Worm (Caenorhabditis elegans) whole organism, L1 larva: ENCODE data around the gene T25B9.4.
"Not testable (repeated sequence)": the region's sequence is repeated elsewhere in the genome, so short reads cannot be mapped to it uniquely, and the experiment has no call there.

Experiments used
- C16A3.4 ChIP-seq: fragments of 150-350 bp; optimal IDR thresholded peaks from 2 replicates; lab custom pipeline; 2014; ENCODE audit warnings: missing biosample characterization, missing genetic modification characterization
- C34B4.2 ChIP-seq: sonication (generic microtip); optimal IDR thresholded peaks from 2 replicates; lab custom pipeline; 2017; ENCODE audit warnings: mild to moderate bottlenecking, missing genetic modification characterization, missing compliant biosample characterization
- F16B12.6 ChIP-seq: fragments of 150-350 bp; optimal IDR thresholded peaks from 2 replicates; lab custom pipeline; 2014; ENCODE audit warnings: missing biosample characterization, missing genetic modification characterization
- Y116A8C.19 ChIP-seq: sonication (generic microtip); optimal IDR thresholded peaks from 2 replicates; lab custom pipeline; 2016; ENCODE audit warnings: missing compliant biosample characterization, missing genetic modification characterization, borderline replicate concordance
- aly-2 ChIP-seq: fragments of 150-350 bp; optimal IDR thresholded peaks from 2 replicates; lab custom pipeline; 2014; ENCODE audit warnings: missing biosample characterization, missing genetic modification characterization
- ceh-8 ChIP-seq: fragments of 200-800 bp; sonication (Bioruptor generic); optimal IDR thresholded peaks from 2 replicates; lab custom pipeline; 2018; ENCODE audit warnings: mild to moderate bottlenecking, missing genetic modification characterization, moderate library complexity, missing compliant biosample characterization
- efl-1 ChIP-seq, 4 experiments: fragments of 150-350 bp; optimal IDR thresholded peaks in 3 of 4; peaks in 1 of 4; 1 replicate in 1 of 4; 2 replicates in 3 of 4; lab custom pipeline; 2014; ENCODE audit warnings: missing biosample characterization in 2 of 4, missing genetic modification characterization in 2 of 4, missing genetic modification reagents in 2 of 4
- efl-3 ChIP-seq: fragments of 200-800 bp; sonication (Bioruptor generic); optimal IDR thresholded peaks from 2 replicates; lab custom pipeline; 2018; ENCODE audit warnings: mild to moderate bottlenecking, missing genetic modification characterization, missing compliant biosample characterization
- elt-3 ChIP-seq, 6 experiments: fragments of 150-350 bp in 1 of 6; sonication (generic microtip); optimal IDR thresholded peaks; 2 replicates each; lab custom pipeline; 2017 to 2018; ENCODE audit warnings: missing biosample characterization in 6 of 6, missing genetic modification characterization in 6 of 6, inconsistent platforms in 1 of 6
- fkh-10 ChIP-seq: sonication (generic microtip); optimal IDR thresholded peaks from 2 replicates; lab custom pipeline; 2017; ENCODE audit warnings: missing biosample characterization, missing genetic modification reagents, missing genetic modification characterization
- fkh-8 ChIP-seq: sonication (generic microtip); optimal IDR thresholded peaks from 2 replicates; lab custom pipeline; 2016; ENCODE audit warnings: mild to moderate bottlenecking, missing genetic modification characterization, missing compliant biosample characterization
- fos-1 ChIP-seq: fragments of 150-350 bp; optimal IDR thresholded peaks from 2 replicates; lab custom pipeline; 2014; ENCODE audit warnings: missing biosample characterization, missing genetic modification characterization
- grh-1 ChIP-seq: fragments of 200-800 bp; sonication (Bioruptor generic); IDR thresholded peaks from 2 replicates; pipeline ENCODE4 v1.3.6; 2022; ENCODE audit warnings: missing genetic modification reagents, missing genetic modification characterization, missing compliant biosample characterization
- hlh-17 ChIP-seq: fragments of 200-800 bp; sonication (Bioruptor generic); optimal IDR thresholded peaks from 2 replicates; lab custom pipeline; 2018; ENCODE audit warnings: missing genetic modification characterization, mild to moderate bottlenecking, missing compliant biosample characterization, moderate library complexity, borderline replicate concordance
- lin-13 ChIP-seq: fragments of 150-350 bp; optimal IDR thresholded peaks from 2 replicates; lab custom pipeline; 2014; ENCODE audit warnings: missing biosample characterization, missing genetic modification reagents, missing genetic modification characterization
- lin-15B ChIP-seq: fragments of 150-350 bp; sonication (generic microtip); optimal IDR thresholded peaks from 3 replicates; lab custom pipeline; 2014; ENCODE audit warnings: missing biosample characterization, missing genetic modification characterization
- lin-35 ChIP-seq, 2 experiments: fragments of 150-350 bp; optimal IDR thresholded peaks; 2 replicates each; lab custom pipeline; 2014; ENCODE audit warnings: missing biosample characterization in 2 of 2, missing genetic modification characterization in 2 of 2, missing genetic modification reagents in 2 of 2
- lin-39 ChIP-seq: fragments of 150-350 bp; optimal IDR thresholded peaks from 2 replicates; lab custom pipeline; 2014; ENCODE audit warnings: missing biosample characterization, missing genetic modification reagents, missing genetic modification characterization
- lir-3 ChIP-seq: sonication (generic microtip); optimal IDR thresholded peaks from 2 replicates; lab custom pipeline; 2016; ENCODE audit warnings: mild to moderate bottlenecking, missing genetic modification characterization, moderate library complexity, missing compliant biosample characterization; ENCODE audit not compliant: poor library complexity
- mab-9 ChIP-seq: fragments of 200-800 bp; sonication (Bioruptor generic); IDR thresholded peaks from 2 replicates; pipeline ENCODE4 v1.3.6; 2022; ENCODE audit warnings: missing genetic modification reagents, missing genetic modification characterization, missing compliant biosample characterization
- mef-2 ChIP-seq: fragments of 150-350 bp; optimal IDR thresholded peaks from 2 replicates; lab custom pipeline; 2014; ENCODE audit warnings: missing biosample characterization, missing genetic modification characterization
- nhr-28 ChIP-seq: fragments of 150-350 bp; optimal IDR thresholded peaks from 2 replicates; lab custom pipeline; 2014; ENCODE audit warnings: missing biosample characterization, missing genetic modification characterization
- nhr-84 ChIP-seq: sonication (generic microtip); optimal IDR thresholded peaks from 2 replicates; lab custom pipeline; 2017; ENCODE audit warnings: missing biosample characterization, missing genetic modification characterization
- sox-4 ChIP-seq: sonication (generic microtip); optimal IDR thresholded peaks from 2 replicates; lab custom pipeline; 2016; ENCODE audit warnings: missing genetic modification characterization, missing compliant biosample characterization
- sptf-1 ChIP-seq: fragments of 150-350 bp; optimal IDR thresholded peaks from 2 replicates; lab custom pipeline; 2014; ENCODE audit warnings: missing biosample characterization, missing genetic modification characterization
- swsn-7 ChIP-seq: sonication (generic microtip); optimal IDR thresholded peaks from 2 replicates; lab custom pipeline; 2016; ENCODE audit warnings: missing genetic modification characterization, missing compliant biosample characterization
- tbx-2 ChIP-seq: sonication (generic microtip); optimal IDR thresholded peaks from 2 replicates; lab custom pipeline; 2016; ENCODE audit warnings: missing genetic modification characterization, missing compliant biosample characterization
- tlp-1 ChIP-seq: fragments of 150-350 bp; optimal IDR thresholded peaks from 2 replicates; lab custom pipeline; 2014; ENCODE audit warnings: missing biosample characterization, missing genetic modification characterization
- unc-130 ChIP-seq: fragments of 150-350 bp; optimal IDR thresholded peaks from 2 replicates; lab custom pipeline; 2017; ENCODE audit warnings: missing biosample characterization, missing genetic modification characterization, inconsistent platforms
- unc-62 ChIP-seq: fragments of 150-350 bp; optimal IDR thresholded peaks from 2 replicates; lab custom pipeline; 2014; ENCODE audit warnings: missing biosample characterization, missing genetic modification reagents, missing genetic modification characterization
- xbp-1 ChIP-seq: sonication (generic microtip); optimal IDR thresholded peaks from 2 replicates; lab custom pipeline; 2016; ENCODE audit warnings: missing genetic modification characterization, missing compliant biosample characterization
- zag-1 ChIP-seq: fragments of 150-350 bp; optimal IDR thresholded peaks from 2 replicates; lab custom pipeline; 2014; ENCODE audit warnings: missing biosample characterization, missing genetic modification characterization
- zip-4 ChIP-seq: fragments of 200-800 bp; sonication (Bioruptor generic); optimal IDR thresholded peaks from 2 replicates; lab custom pipeline; 2018; ENCODE audit warnings: mild to moderate bottlenecking, missing genetic modification characterization, moderate library complexity, missing compliant biosample characterization
- ztf-11 ChIP-seq, 2 experiments: sonication (generic microtip); optimal IDR thresholded peaks; 2 replicates each; lab custom pipeline; 2016 to 2017; ENCODE audit warnings: missing genetic modification characterization in 2 of 2, missing biosample characterization in 1 of 2, missing compliant biosample characterization in 1 of 2

Gene T25B9.4

ce11 chrIV:10751740-10752139 lies 5.8 kb downstream of the T25B9.4 start, which contains the start of gene T25B9.2:
Gene T25B9.2 (minus strand): TSS chrIV:10751840.
- not testable (repeated sequence) for TF ChIP-seq lin-15B (tag; lab: Kevin White, UChicago); xbp-1 (tag; lab: Kevin White, UChicago); efl-3

ce11 chrIV:10750041-10750440 lies 7.5 kb downstream of the T25B9.4 start, which contains the start of gene T25B9.1:
Gene T25B9.1 (minus strand): TSS chrIV:10750141.
- TF ChIP-seq Y116A8C.19 (tag; lab: Kevin White, UChicago) (no peak), fos-1 (tag; lab: Kevin White, UChicago) (no peak), C16A3.4 (no peak), elt-3 (tag; optimal IDR thresholded peaks at IDR 0.05; lab: Kevin White, UChicago) (peak in 1 of 6 experiments; percentile 80), C34B4.2 (tag; lab: Kevin White, UChicago) (no peak), sox-4 (tag; lab: Kevin White, UChicago) (no peak), swsn-7 (no peak), tlp-1 (tag; lab: Kevin White, UChicago) (no peak), nhr-84 (tag; lab: Kevin White, UChicago) (no peak)
- TF ChIP-seq, all 84 proteins: peak for 1

- no peak for TF ChIP-seq aly-2 (tag; lab: Kevin White, UChicago)
- TF ChIP-seq tbx-2, result no peak
- no peak for TF ChIP-seq hlh-17 (GFP tag; lab: Kevin White, UChicago)
Measured at ce11 chrIV:10745332-10745731, 12.2 kb downstream of the T25B9.4 start.

ce11 chrIV:10744475-10744874 lies 13.0 kb downstream of the T25B9.4 start, which contains the start of gene T25B9.3:
Gene T25B9.3 (plus strand): TSS chrIV:10744775.
- no peak for TF ChIP-seq efl-1 (optimal IDR thresholded peaks at IDR 0.05; lab: Kevin White, UChicago)
- peak in 1 of 2 experiments; percentile 44 for TF ChIP-seq efl-1 (GFP tag; optimal IDR thresholded peaks at IDR 0.05 in 1 of 2; lab: Kevin White, UChicago)
- no peak for TF ChIP-seq mab-9 (GFP tag; lab: Robert Waterston, UW)

ce11 chrIV:10738328-10738727 lies 19.2 kb downstream of the T25B9.4 start, which contains the start of gene ssp-34:
Gene ssp-34 (minus strand): TSS chrIV:10738602.
- TF ChIP-seq lin-13 (GFP tag; lab: Kevin White, UChicago) (no peak), unc-130 (no peak), ztf-11 (tag; optimal IDR thresholded peaks at IDR 0.05; lab: Kevin White, UChicago) (no peak), mef-2 (tag; lab: Kevin White, UChicago) (no peak), lin-39 (tag; lab: Kevin White, UChicago) (no peak), fkh-8 (tag; lab: Kevin White, UChicago) (no peak), grh-1 (no peak)

- TF ChIP-seq sptf-1 (tag; lab: Kevin White, UChicago) (no peak), nhr-28 (tag; lab: Kevin White, UChicago) (no peak), zag-1 (tag; lab: Kevin White, UChicago) (no peak), fkh-10 (GFP tag; lab: Kevin White, UChicago) (no peak), zip-4 (no peak), xbp-1 (tag; lab: Kevin White, UChicago) (no peak), unc-62 (GFP tag; lab: Kevin White, UChicago) (no peak), F16B12.6 (tag; lab: Kevin White, UChicago) (no peak), lir-3 (no peak), lin-35 (GFP tag; optimal IDR thresholded peaks at IDR 0.05; lab: Kevin White, UChicago) (no peak), ceh-8 (GFP tag; lab: Kevin White, UChicago) (no peak)
Measured at ce11 chrIV:10737011-10737553, 20.4 kb downstream of the T25B9.4 start, which contains the start of gene grl-21. Gene grl-21 (plus strand): TSS chrIV:10737474.
